Fruit fly (Drosophila melanogaster) whole organism, pupa: Measurements from ENCODE around the gene CG4666.

Source experiments
- CG10348 ChIP-seq: fragments of 200-800 bp; sonication (Bioruptor generic); IDR thresholded peaks from 2 replicates; pipeline ENCODE4 v1.3.6; 2022; ENCODE audit warnings: missing biosample characterization, missing genetic modification characterization
- CG15710 ChIP-seq: fragments of 200-800 bp; sonication (Bioruptor generic); optimal IDR thresholded peaks from 2 replicates; lab custom pipeline; 2018; ENCODE audit warnings: missing biosample characterization, mild to moderate bottlenecking, missing genetic modification characterization, moderate library complexity
- CG8159 ChIP-seq: fragments of 200-800 bp; sonication (Bioruptor generic); optimal IDR thresholded peaks from 3 replicates; lab custom pipeline; 2018; ENCODE audit warnings: missing biosample characterization, mild to moderate bottlenecking, missing genetic modification characterization, moderate library complexity
- Pif1A ChIP-seq: fragments of 200-800 bp; sonication (Bioruptor generic); optimal IDR thresholded peaks from 3 replicates; lab custom pipeline; 2016; ENCODE audit warnings: missing biosample characterization, missing genetic modification characterization
- Pif1B ChIP-seq: fragments of 200-800 bp; sonication (Bioruptor generic); optimal IDR thresholded peaks from 3 replicates; lab custom pipeline; 2016; ENCODE audit warnings: missing biosample characterization, missing genetic modification characterization
- Snoo ChIP-seq: fragments of 200-800 bp; sonication (Bioruptor generic); optimal IDR thresholded peaks from 3 replicates; lab custom pipeline; 2017; ENCODE audit warnings: missing biosample characterization, mild to moderate bottlenecking, missing genetic modification characterization, inconsistent platforms

- TF ChIP-seq Pif1B (no peak), CG10348 (GFP tag; lab: Robert Waterston, UW) (no peak), Snoo (tag; lab: Kevin White, UChicago) (no peak), Pif1A (no peak), CG15710 (tag; lab: Kevin White, UChicago) (no peak), CG8159 (tag; lab: Kevin White, UChicago) (no peak)
Measured at dm6 chrX:6109872-6110271, 32.3 kb upstream of the CG4666 start.
